Fruit fly (Drosophila melanogaster) whole organism, embryonic: ENCODE measurements around the gene CG13409.

Source experiments
- Antp ChIP-seq: fragments of 200-800 bp; sonication (Bioruptor generic); optimal IDR thresholded peaks from 3 replicates; lab custom pipeline; 2016; ENCODE audit warnings: missing biosample characterization, missing genetic modification characterization
- Asciz ChIP-seq: fragments of 200-800 bp; sonication (Bioruptor generic); optimal IDR thresholded peaks from 2 replicates; lab custom pipeline; 2017; ENCODE audit warnings: missing biosample characterization, mild to moderate bottlenecking, missing genetic modification characterization, missing genetic modification reagents
- Atf6 ChIP-seq: fragments of 200-800 bp; sonication (Bioruptor generic); IDR thresholded peaks from 2 replicates; pipeline ENCODE4 v1.3.6; 2022; ENCODE audit warnings: missing biosample characterization, missing genetic modification characterization
- B-H2 ChIP-seq: fragments of 200-800 bp; sonication (Bioruptor generic); optimal IDR thresholded peaks from 2 replicates; lab custom pipeline; 2018; ENCODE audit warnings: missing biosample characterization, mild to moderate bottlenecking, missing genetic modification characterization
- C15 ChIP-seq: fragments of 200-800 bp; sonication (Bioruptor generic); IDR thresholded peaks from 3 replicates; pipeline ENCODE4 v1.3.6; 2022; ENCODE audit warnings: missing biosample characterization, missing genetic modification characterization
- CG10462 ChIP-seq: fragments of 200-800 bp; sonication (Bioruptor generic); optimal IDR thresholded peaks from 2 replicates; lab custom pipeline; 2016; ENCODE audit warnings: missing biosample characterization, missing genetic modification characterization
- CG10543 ChIP-seq: fragments of 200-800 bp; sonication (Bioruptor generic); optimal IDR thresholded peaks from 3 replicates; lab custom pipeline; 2017; ENCODE audit warnings: missing biosample characterization, mild to moderate bottlenecking, missing genetic modification characterization, moderate library complexity
- CG12236 ChIP-seq: fragments of 200-800 bp; sonication (Bioruptor generic); optimal IDR thresholded peaks from 2 replicates; lab custom pipeline; 2016; ENCODE audit warnings: missing biosample characterization, missing genetic modification characterization
- CG12769 ChIP-seq: fragments of 200-800 bp; sonication (Bioruptor generic); optimal IDR thresholded peaks from 2 replicates; lab custom pipeline; 2019; ENCODE audit warnings: missing biosample characterization, mild to moderate bottlenecking, missing genetic modification characterization, moderate library complexity
- CG15011 ChIP-seq: fragments of 200-800 bp; sonication (Bioruptor generic); optimal IDR thresholded peaks from 3 replicates; lab custom pipeline; 2018; ENCODE audit warnings: missing biosample characterization, mild to moderate bottlenecking, missing genetic modification characterization
- CG1647 ChIP-seq: fragments of 200-800 bp; sonication (Bioruptor generic); optimal IDR thresholded peaks from 3 replicates; lab custom pipeline; 2016; ENCODE audit warnings: missing biosample characterization, missing genetic modification characterization
- CG17361 ChIP-seq: fragments of 200-800 bp; sonication (Bioruptor generic); IDR thresholded peaks from 3 replicates; pipeline ENCODE4 v1.3.6; 2022; ENCODE audit warnings: missing biosample characterization, missing genetic modification characterization
- CG17385 ChIP-seq: fragments of 200-800 bp; sonication (Bioruptor generic); optimal IDR thresholded peaks from 3 replicates; lab custom pipeline; 2018; ENCODE audit warnings: missing biosample characterization, mild to moderate bottlenecking, missing genetic modification characterization
- CG17612 ChIP-seq: fragments of 200-800 bp; sonication (Bioruptor generic); IDR thresholded peaks from 2 replicates; pipeline ENCODE4 v1.3.6; 2022; ENCODE audit warnings: missing biosample characterization, missing genetic modification characterization
- CG18619 ChIP-seq: fragments of 200-800 bp; sonication (Bioruptor generic); optimal IDR thresholded peaks from 3 replicates; lab custom pipeline; 2017; ENCODE audit warnings: missing biosample characterization, mild to moderate bottlenecking, missing genetic modification characterization
- CG3065 ChIP-seq: fragments of 200-800 bp; sonication (Bioruptor generic); optimal IDR thresholded peaks from 2 replicates; lab custom pipeline; 2016; ENCODE audit warnings: missing biosample characterization, missing genetic modification characterization
- CG3163 ChIP-seq: fragments of 200-800 bp; sonication (Bioruptor generic); optimal IDR thresholded peaks from 3 replicates; lab custom pipeline; 2016; ENCODE audit warnings: missing biosample characterization, missing genetic modification characterization
- CG32767 ChIP-seq: fragments of 200-800 bp; sonication (Bioruptor generic); IDR thresholded peaks from 2 replicates; pipeline ENCODE4 v1.3.6; 2022; ENCODE audit warnings: missing biosample characterization, missing genetic modification characterization
- CG33213 ChIP-seq: fragments of 200-800 bp; sonication (Bioruptor generic); optimal IDR thresholded peaks from 3 replicates; lab custom pipeline; 2016; ENCODE audit warnings: missing biosample characterization, missing genetic modification characterization
- CG4328 ChIP-seq: fragments of 200-800 bp; sonication (Bioruptor generic); optimal IDR thresholded peaks from 3 replicates; lab custom pipeline; 2017; ENCODE audit warnings: missing biosample characterization, missing genetic modification reagents, missing genetic modification characterization
- CG7357 ChIP-seq: fragments of 200-800 bp; sonication (Bioruptor generic); IDR thresholded peaks from 3 replicates; pipeline ENCODE4 v1.3.6; 2022; ENCODE audit warnings: missing biosample characterization, missing genetic modification characterization
- CG7839 ChIP-seq: fragments of 200-800 bp; sonication (Bioruptor generic); optimal IDR thresholded peaks from 3 replicates; lab custom pipeline; 2018; ENCODE audit warnings: missing biosample characterization, mild to moderate bottlenecking, missing genetic modification characterization, moderate library complexity
- CG8290 ChIP-seq, 3 experiments: fragments of 200-800 bp; sonication (Bioruptor generic); optimal IDR thresholded peaks; 2 replicates each; lab custom pipeline; 2016 to 2019; ENCODE audit warnings: missing biosample characterization in 3 of 3, missing genetic modification characterization in 3 of 3, mild to moderate bottlenecking in 2 of 3, moderate library complexity in 1 of 3
- CG9797 ChIP-seq: fragments of 200-800 bp; sonication (Bioruptor generic); optimal IDR thresholded peaks from 3 replicates; lab custom pipeline; 2018; ENCODE audit warnings: missing biosample characterization, mild to moderate bottlenecking, missing genetic modification characterization
- Hmx ChIP-seq: fragments of 200-800 bp; sonication (Bioruptor generic); optimal IDR thresholded peaks from 2 replicates; lab custom pipeline; 2016; ENCODE audit warnings: missing biosample characterization, missing genetic modification characterization
- Lpt ChIP-seq: fragments of >200 bp; optimal IDR thresholded peaks from 2 replicates; lab custom pipeline; 2018; ENCODE audit warnings: missing biosample characterization, missing genetic modification characterization
- Mad ChIP-seq: fragments of 200-800 bp; sonication (Bioruptor generic); optimal IDR thresholded peaks from 2 replicates; lab custom pipeline; 2016; ENCODE audit warnings: missing biosample characterization, missing genetic modification characterization
- Nf-YC ChIP-seq: fragments of 200-800 bp; optimal IDR thresholded peaks from 3 replicates; lab custom pipeline; 2019; ENCODE audit warnings: missing biosample characterization, mild to moderate bottlenecking, missing genetic modification characterization, moderate library complexity
- Oaz ChIP-seq: fragments of 200-800 bp; sonication (Bioruptor generic); IDR thresholded peaks from 2 replicates; pipeline ENCODE4 v1.3.6; 2022; ENCODE audit warnings: missing biosample characterization, missing genetic modification characterization
- bowl ChIP-seq: fragments of 200-800 bp; sonication (Bioruptor generic); IDR thresholded peaks from 2 replicates; pipeline ENCODE4 v1.3.6; 2022; ENCODE audit warnings: missing biosample characterization, missing genetic modification characterization
- cg ChIP-seq: fragments of 200-800 bp; sonication (Bioruptor generic); optimal IDR thresholded peaks from 3 replicates; lab custom pipeline; 2019; ENCODE audit warnings: missing biosample characterization, mild to moderate bottlenecking, missing genetic modification characterization, moderate library complexity
- crol ChIP-seq: fragments of 200-800 bp; sonication (Bioruptor generic); IDR thresholded peaks from 2 replicates; pipeline ENCODE4 v1.3.6; 2022; ENCODE audit warnings: missing biosample characterization, missing genetic modification characterization
- eve ChIP-seq, 2 experiments: fragments of >200 bp; optimal IDR thresholded peaks; 2 replicates each; lab custom pipeline; 2017; ENCODE audit warnings: missing biosample characterization in 2 of 2, missing genetic modification characterization in 2 of 2
- fd64A ChIP-seq: fragments of 200-800 bp; sonication (Bioruptor generic); optimal IDR thresholded peaks from 3 replicates; lab custom pipeline; 2018; ENCODE audit warnings: missing biosample characterization, mild to moderate bottlenecking, missing genetic modification characterization
- gro ChIP-seq: fragments of 200-800 bp; sonication (Bioruptor generic); optimal IDR thresholded peaks from 2 replicates; lab custom pipeline; 2016; ENCODE audit warnings: missing biosample characterization, missing genetic modification characterization
- gsb ChIP-seq: fragments of 200-800 bp; sonication (Bioruptor generic); IDR thresholded peaks from 2 replicates; pipeline ENCODE4 v1.3.6; 2022; ENCODE audit warnings: missing biosample characterization, missing genetic modification characterization
- hb ChIP-seq: fragments of 200-800 bp; sonication (Bioruptor generic); IDR thresholded peaks from 3 replicates; pipeline ENCODE4 v1.3.6; 2022; ENCODE audit warnings: missing biosample characterization, missing genetic modification characterization; ENCODE audit not compliant: partially characterized antibody
- inv ChIP-seq: fragments of 200-800 bp; sonication (Bioruptor generic); IDR thresholded peaks from 2 replicates; pipeline ENCODE4 v1.3.6; 2022; ENCODE audit warnings: missing biosample characterization, missing genetic modification characterization; ENCODE audit not compliant: partially characterized antibody
- knrl ChIP-seq: fragments of 200-800 bp; sonication (Bioruptor generic); IDR thresholded peaks from 3 replicates; pipeline ENCODE4 v1.3.6; 2022; ENCODE audit warnings: missing biosample characterization, missing genetic modification characterization; ENCODE audit not compliant: partially characterized antibody
- maf-S ChIP-seq: fragments of 200-800 bp; sonication (Bioruptor generic); optimal IDR thresholded peaks from 2 replicates; lab custom pipeline; 2016; ENCODE audit warnings: missing biosample characterization, missing genetic modification characterization
- odd ChIP-seq: fragments of 200-800 bp; sonication (Bioruptor generic); optimal IDR thresholded peaks from 2 replicates; lab custom pipeline; 2017; ENCODE audit warnings: missing biosample characterization, mild to moderate bottlenecking, missing genetic modification characterization
- rib ChIP-seq: fragments of 200-800 bp; sonication (Bioruptor generic); IDR thresholded peaks from 2 replicates; pipeline ENCODE4 v1.3.6; 2022; ENCODE audit warnings: missing biosample characterization, missing genetic modification characterization
- ro ChIP-seq: fragments of 200-800 bp; sonication (Bioruptor generic); IDR thresholded peaks from 2 replicates; pipeline ENCODE4 v1.3.6; 2022; ENCODE audit warnings: missing biosample characterization, missing genetic modification characterization
- salm ChIP-seq: fragments of 200-800 bp; sonication (Bioruptor generic); optimal IDR thresholded peaks from 2 replicates; lab custom pipeline; 2018; ENCODE audit warnings: missing biosample characterization, mild to moderate bottlenecking, missing genetic modification characterization
- seq ChIP-seq: fragments of 200-800 bp; sonication (Bioruptor generic); IDR thresholded peaks from 2 replicates; pipeline ENCODE4 v1.3.6; 2022; ENCODE audit warnings: missing biosample characterization, missing genetic modification characterization
- sisA ChIP-seq: fragments of 200-800 bp; sonication (Bioruptor generic); IDR thresholded peaks from 2 replicates; pipeline ENCODE4 v1.3.6; 2022; ENCODE audit warnings: missing biosample characterization, missing genetic modification characterization
- slou ChIP-seq: fragments of 200-800 bp; sonication (Bioruptor generic); optimal IDR thresholded peaks from 3 replicates; lab custom pipeline; 2016; ENCODE audit warnings: missing biosample characterization, missing genetic modification characterization
- stwl ChIP-seq: fragments of 200-800 bp; sonication (Bioruptor generic); optimal IDR thresholded peaks from 3 replicates; lab custom pipeline; 2018; ENCODE audit warnings: missing biosample characterization, mild to moderate bottlenecking, missing genetic modification characterization, moderate library complexity
- toy ChIP-seq: fragments of 200-800 bp; sonication (Bioruptor generic); IDR thresholded peaks from 2 replicates; pipeline ENCODE4 v1.3.6; 2022; ENCODE audit warnings: missing biosample characterization, missing genetic modification characterization
- wek ChIP-seq: fragments of 200-800 bp; sonication (Bioruptor generic); optimal IDR thresholded peaks from 3 replicates; lab custom pipeline; 2018; ENCODE audit warnings: missing biosample characterization, mild to moderate bottlenecking, missing genetic modification characterization, moderate library complexity
- wor ChIP-seq: fragments of 200-800 bp; sonication (Bioruptor generic); IDR thresholded peaks from 2 replicates; pipeline ENCODE4 v1.3.6; 2022; ENCODE audit warnings: missing biosample characterization, missing genetic modification characterization

Gene CG13409

DNA sequence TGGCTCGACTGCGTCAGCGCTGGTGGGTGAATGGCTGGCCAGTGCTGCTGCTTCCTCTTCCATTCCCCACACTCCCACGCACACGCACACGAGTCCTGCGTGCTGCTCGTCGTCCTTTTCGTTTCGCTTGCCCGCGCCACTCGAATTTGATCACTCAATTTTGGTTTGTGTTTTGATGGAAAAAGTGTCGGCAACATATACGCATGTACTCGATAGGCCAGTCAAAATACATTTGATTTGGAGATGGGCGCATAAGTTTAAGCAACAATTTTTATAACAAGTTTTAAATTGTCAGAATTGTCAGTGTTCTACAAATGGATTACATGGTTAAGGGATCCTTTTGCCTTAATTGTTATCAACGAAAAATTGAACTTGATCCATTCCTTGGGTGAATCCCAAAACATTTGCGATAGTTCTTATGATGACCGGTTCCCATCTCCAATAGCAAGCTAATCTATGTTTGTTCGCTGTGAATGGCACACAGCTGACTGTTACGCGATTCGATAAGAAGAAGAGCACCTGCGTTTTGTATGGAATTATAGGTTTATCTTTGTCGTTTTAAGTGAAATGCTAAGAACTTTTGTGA, 8.6 kb downstream of the CG13409 start, which contains the start of the genes Mitofilin and mRpL35 (continued):
- TF ChIP-seq stwl (tag; lab: Kevin White, UChicago) (peak; percentile 41), Hmx (GFP tag; lab: Kevin White, UChicago) (no peak), CG10462 (GFP tag; lab: Kevin White, UChicago) (no peak), CG17612 (GFP tag; lab: Robert Waterston, UW) (no peak), crol (GFP tag; lab: Robert Waterston, UW) (no peak), wek (no peak), Oaz (GFP tag; lab: Robert Waterston, UW) (no peak), Antp (GFP tag; lab: Kevin White, UChicago) (peak; percentile 71), CG1647 (GFP tag; lab: Kevin White, UChicago) (no peak), gro (peak; percentile 16), CG32767 (no peak), Asciz (GFP tag; lab: Kevin White, UChicago) (no peak), CG12769 (no peak), toy (GFP tag; lab: Robert Waterston, UW) (no peak), C15 (GFP tag; lab: Robert Waterston, UW) (no peak), CG7839 (peak; percentile 15), odd (GFP tag; lab: Kevin White, UChicago) (no peak), slou (GFP tag; lab: Kevin White, UChicago) (peak; percentile 21), wor (GFP tag; lab: Robert Waterston, UW) (no peak), CG17361 (GFP tag; lab: Robert Waterston, UW) (peak; percentile 68; the same call in 2 of the 3 replicates), CG3163 (GFP tag; lab: Kevin White, UChicago) (peak; percentile 10), seq (no peak), CG9797 (peak; percentile 9), CG15011 (GFP tag; lab: Kevin White, UChicago) (no peak), CG7357 (GFP tag; lab: Robert Waterston, UW) (no peak), ro (GFP tag; lab: Robert Waterston, UW) (no peak), CG3065 (GFP tag; lab: Kevin White, UChicago) (no peak), bowl (GFP tag; lab: Robert Waterston, UW) (no peak), Mad (GFP tag; lab: Kevin White, UChicago) (no peak), fd64A (no peak), CG4328 (GFP tag; lab: Kevin White, UChicago) (no peak), CG33213 (peak; percentile 26), CG18619 (GFP tag; lab: Kevin White, UChicago) (peak; percentile 24), rib (no peak), B-H2 (GFP tag; lab: Kevin White, UChicago) (peak; percentile 36), eve (GFP tag; optimal IDR thresholded peaks at IDR 0.05; lab: Kevin White, UChicago) (no peak), maf-S (GFP tag; lab: Kevin White, UChicago) (peak; percentile 31), inv (GFP tag; lab: Robert Waterston, UW) (peak; percentile 46), hb (no peak), sisA (GFP tag; lab: Robert Waterston, UW) (no peak), CG10543 (GFP tag; lab: Kevin White, UChicago) (peak; percentile 40), salm (tag; lab: Kevin White, UChicago) (no peak), CG12236 (GFP tag; lab: Kevin White, UChicago) (peak; percentile 24), CG8290 (GFP tag; optimal IDR thresholded peaks at IDR 0.05; lab: Kevin White, UChicago) (peak; percentile 55), CG8290 (tag; optimal IDR thresholded peaks at IDR 0.05; lab: Kevin White, UChicago) (peak in 1 of 2 experiments; percentile 48), CG17385 (GFP tag; lab: Kevin White, UChicago) (peak; percentile 93), Atf6 (no peak), knrl (GFP tag; lab: Robert Waterston, UW) (peak; percentile 66; the same call in 2 of the 3 replicates), Lpt (no peak), Nf-YC (tag; lab: Kevin White, UChicago) (peak; percentile 48), gsb (GFP tag; lab: Robert Waterston, UW) (no peak), cg (GFP tag; lab: Kevin White, UChicago) (no peak)
